Worm (Caenorhabditis elegans): ENCODE results near the gene C53D6.11.

C53D6.11 gene

DNA sequence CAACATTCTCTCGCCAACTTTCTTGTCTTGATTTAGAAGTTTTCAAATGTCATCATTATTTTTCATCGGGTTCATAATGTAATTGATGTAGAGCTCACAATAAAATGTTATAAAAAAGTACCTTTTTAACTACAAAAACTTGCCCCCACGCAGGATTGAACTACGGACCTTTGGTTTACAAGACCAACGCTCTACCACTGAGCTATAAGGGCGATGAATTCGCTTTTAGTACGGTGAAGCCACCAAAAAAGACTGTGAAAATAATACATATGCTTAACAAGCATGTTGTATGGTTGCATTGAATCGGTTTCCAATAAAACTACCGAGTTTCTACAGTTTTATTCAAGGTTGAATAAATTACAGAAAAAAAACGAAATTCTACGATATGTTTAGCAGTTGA lies 9.7 kb upstream of the C53D6.11 start:
- TF ChIP-seq dao-5 (tag; optimal IDR thresholded peaks at IDR 0.05), result no peak
- TF ChIP-seq him-1 (tag; optimal IDR thresholded peaks at IDR 0.05), result no peak
- TF ChIP-seq W03F9.2 (tag; optimal IDR thresholded peaks at IDR 0.05), result no peak

ce11 chrIV:9001184-9001583 lies 9.2 kb upstream of the C53D6.11 start:
- TF ChIP-seq W03F9.2 (tag; optimal IDR thresholded peaks at IDR 0.05) (no peak), dao-5 (tag; optimal IDR thresholded peaks at IDR 0.05) (no peak)

ce11 chrIV:9002636-9003035 lies 7.7 kb upstream of the C53D6.11 start, which contains the start of gene C53D6.8:
TSS of gene C53D6.8 (minus strand) at chrIV:9002736.
- TF ChIP-seq W03F9.2 (tag; optimal IDR thresholded peaks at IDR 0.05) (no peak), him-1 (tag; optimal IDR thresholded peaks at IDR 0.05) (no peak), dao-5 (tag; optimal IDR thresholded peaks at IDR 0.05) (no peak)

- TF ChIP-seq W03F9.2 (tag; optimal IDR thresholded peaks at IDR 0.05) (no peak), him-1 (tag; optimal IDR thresholded peaks at IDR 0.05) (no peak), dao-5 (tag; optimal IDR thresholded peaks at IDR 0.05) (no peak)
Measured at ce11 chrIV:9005310-9005709, 5.1 kb upstream of the C53D6.11 start, which contains the start of gene unc-129. TSS of gene unc-129 (minus strand) at chrIV:9005410.

ce11 chrIV:9007947-9008346 lies 2.4 kb upstream of the C53D6.11 start:
- TF ChIP-seq him-1 (tag; optimal IDR thresholded peaks at IDR 0.05) (no peak), dao-5 (tag; optimal IDR thresholded peaks at IDR 0.05) (no peak), W03F9.2 (tag; optimal IDR thresholded peaks at IDR 0.05) (no peak)

DNA sequence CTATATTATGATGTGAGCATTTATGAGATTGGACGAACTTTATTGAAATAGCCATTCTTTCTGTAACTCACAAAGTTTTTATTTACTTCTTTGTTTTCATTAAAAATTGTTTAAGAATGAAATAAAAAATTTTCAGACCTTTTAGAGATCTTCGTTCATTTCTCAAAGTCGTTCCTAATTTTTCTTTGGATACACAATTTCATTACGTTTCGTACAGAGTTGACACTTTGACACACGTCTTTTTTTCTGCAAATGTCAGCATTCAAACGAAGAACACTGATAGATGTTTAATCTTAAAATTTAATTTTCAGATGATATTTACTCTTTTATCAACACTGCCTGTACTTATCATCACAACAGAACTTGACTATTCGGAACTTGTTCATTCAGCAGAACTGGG lies 6.1 kb downstream of the C53D6.11 start, which contains the start of gene acc-2:
TSS of gene acc-2 (plus strand) at position 301 of the 400 bp plus-strand sequence.
- TF ChIP-seq W03F9.2 (tag; optimal IDR thresholded peaks at IDR 0.05) (no peak), dao-5 (tag; optimal IDR thresholded peaks at IDR 0.05) (no peak), him-1 (tag; optimal IDR thresholded peaks at IDR 0.05) (no peak)

DNA sequence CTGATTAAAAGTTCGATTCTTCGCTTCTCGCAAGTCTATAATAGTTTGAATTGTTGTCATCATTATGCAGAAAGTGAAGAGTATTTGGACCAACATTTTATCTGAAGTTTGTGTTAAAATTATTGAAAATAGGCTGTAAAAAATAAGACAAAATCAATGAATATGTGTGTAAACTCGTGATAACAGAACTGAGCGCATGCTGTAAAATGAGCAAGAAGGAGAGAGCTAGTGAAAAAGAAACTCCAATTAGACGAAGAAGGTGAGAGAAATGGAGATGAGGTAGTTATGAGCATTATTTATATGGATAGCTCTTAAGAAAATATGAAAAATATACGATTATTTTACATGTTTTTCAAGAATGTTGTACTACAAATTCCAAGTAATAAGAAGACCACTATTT lies 10.5 kb downstream of the C53D6.11 start, which contains the start of gene C53D6.4:
TSS of gene C53D6.4 (minus strand) at position 101 of the 400 bp plus-strand sequence.
- TF ChIP-seq dao-5 (tag; optimal IDR thresholded peaks at IDR 0.05), result no peak
- no peak for TF ChIP-seq W03F9.2 (tag; optimal IDR thresholded peaks at IDR 0.05)
- TF ChIP-seq him-1 (tag; optimal IDR thresholded peaks at IDR 0.05), result no peak

DNA sequence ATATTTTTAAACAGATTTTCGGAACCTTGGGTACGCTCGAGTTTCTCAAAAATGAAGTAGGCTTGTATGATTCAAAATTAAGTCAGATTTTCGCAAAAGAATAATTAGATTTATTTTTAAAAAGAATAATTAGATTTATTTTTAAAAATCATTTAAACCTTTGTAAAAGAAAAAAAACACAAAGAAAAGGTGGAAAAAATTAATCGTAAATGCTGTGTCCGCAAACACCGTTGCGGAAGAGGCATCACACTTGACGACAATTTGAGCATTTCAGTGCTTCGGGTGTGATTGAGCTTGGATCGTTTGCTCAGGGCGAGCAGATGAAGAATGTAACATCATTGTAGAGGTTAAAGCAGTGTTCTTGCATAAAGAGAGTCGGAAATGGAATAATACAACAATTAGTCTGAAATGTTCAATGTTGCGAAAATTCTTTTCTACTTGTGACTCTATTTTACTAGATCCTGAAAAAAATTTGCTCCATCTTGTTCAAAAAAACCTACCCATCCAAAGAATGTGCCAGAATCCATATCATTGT lies 10.9 kb downstream of the C53D6.11 start:
- TF ChIP-seq him-1 (tag; optimal IDR thresholded peaks at IDR 0.05), result no peak
- TF ChIP-seq dao-5 (tag; optimal IDR thresholded peaks at IDR 0.05), result no peak
- TF ChIP-seq W03F9.2 (tag; optimal IDR thresholded peaks at IDR 0.05), result no peak

- no peak for TF ChIP-seq him-1 (tag; optimal IDR thresholded peaks at IDR 0.05)
- no peak for TF ChIP-seq W03F9.2 (tag; optimal IDR thresholded peaks at IDR 0.05)
- no peak for TF ChIP-seq dao-5 (tag; optimal IDR thresholded peaks at IDR 0.05)
Measured at ce11 chrIV:9032550-9032949, 22.2 kb downstream of the C53D6.11 start, which contains the start of gene C53D6.6. TSS of gene C53D6.6 (minus strand) at chrIV:9032667.

DNA sequence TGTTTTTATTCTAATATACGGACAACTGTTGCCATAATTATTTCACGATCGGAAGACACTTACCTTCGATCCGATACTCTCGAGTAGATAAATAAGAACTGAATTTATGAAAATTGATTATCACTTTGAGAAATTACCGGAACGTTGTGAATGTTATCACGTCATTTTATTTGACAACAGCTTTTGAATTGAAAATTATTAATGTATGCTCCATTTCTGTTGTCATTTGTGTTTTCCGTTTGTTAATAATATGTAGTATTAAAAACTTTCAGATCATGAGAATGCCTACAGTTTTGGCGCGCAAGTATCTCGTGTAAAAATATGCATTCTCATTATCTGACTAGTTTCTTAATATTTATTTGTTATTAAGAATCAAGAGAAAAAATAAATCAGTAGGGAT lies 24.0 kb downstream of the C53D6.11 start, which contains the start of gene C53D6.10:
TSS of gene C53D6.10 (minus strand) at position 101 of the 400 bp plus-strand sequence.
- TF ChIP-seq W03F9.2 (tag; optimal IDR thresholded peaks at IDR 0.05), result no peak
- TF ChIP-seq him-1 (tag; optimal IDR thresholded peaks at IDR 0.05), result no peak
- TF ChIP-seq dao-5 (tag; optimal IDR thresholded peaks at IDR 0.05), result no peak

DNA sequence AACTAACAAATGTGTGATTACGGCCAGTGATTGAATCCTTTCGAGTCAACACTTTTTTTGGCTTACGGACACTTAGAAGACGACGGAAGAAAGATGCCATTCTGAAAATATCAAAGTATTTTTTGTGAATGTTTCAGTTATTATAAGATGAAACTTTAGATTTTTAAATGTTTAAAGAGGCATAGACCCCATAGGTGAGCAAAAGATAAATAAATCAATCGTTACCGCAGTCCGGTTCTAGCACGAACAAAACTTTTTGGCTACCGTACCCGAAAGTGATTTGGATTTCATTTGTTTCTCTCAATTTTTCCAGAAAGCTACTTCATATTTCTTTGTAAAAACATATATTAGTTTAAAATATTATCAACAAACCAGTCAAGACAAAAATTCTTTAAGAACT lies 26.7 kb downstream of the C53D6.11 start, which contains the start of gene C53D6.7:
TSS of gene C53D6.7 (minus strand) at position 101 of the 400 bp plus-strand sequence.
- TF ChIP-seq W03F9.2 (tag; optimal IDR thresholded peaks at IDR 0.05), result no peak
- no peak for TF ChIP-seq dao-5 (tag; optimal IDR thresholded peaks at IDR 0.05)
- TF ChIP-seq him-1 (tag; optimal IDR thresholded peaks at IDR 0.05), result no peak

- TF ChIP-seq dao-5 (tag; optimal IDR thresholded peaks at IDR 0.05), result no peak
- no peak for TF ChIP-seq him-1 (tag; optimal IDR thresholded peaks at IDR 0.05)
- TF ChIP-seq W03F9.2 (tag; optimal IDR thresholded peaks at IDR 0.05), result no peak
Measured at ce11 chrIV:9040393-9040792, 30.0 kb downstream of the C53D6.11 start, which contains the start of gene Y73F4A.3. TSS of gene Y73F4A.3 (minus strand) at chrIV:9040493.

- no peak for TF ChIP-seq W03F9.2 (tag; optimal IDR thresholded peaks at IDR 0.05)
- no peak for TF ChIP-seq dao-5 (tag; optimal IDR thresholded peaks at IDR 0.05)
- no peak for TF ChIP-seq him-1 (tag; optimal IDR thresholded peaks at IDR 0.05)
Measured at ce11 chrIV:9043224-9043623, 32.8 kb downstream of the C53D6.11 start, which contains the start of gene Y73F4A.2. TSS of gene Y73F4A.2 (minus strand) at chrIV:9043347.

ce11 chrIV:9045252-9045651 lies 34.9 kb downstream of the C53D6.11 start, which contains the start of gene Y73F4A.1:
TSS of gene Y73F4A.1 (minus strand) at chrIV:9045352.
- no peak for TF ChIP-seq dao-5 (tag; optimal IDR thresholded peaks at IDR 0.05)
- no peak for TF ChIP-seq W03F9.2 (tag; optimal IDR thresholded peaks at IDR 0.05)
- TF ChIP-seq him-1 (tag; optimal IDR thresholded peaks at IDR 0.05), result no peak

ce11 chrIV:9051036-9051435 lies 40.7 kb downstream of the C53D6.11 start:
- TF ChIP-seq W03F9.2 (tag; optimal IDR thresholded peaks at IDR 0.05) (no peak), dao-5 (tag; optimal IDR thresholded peaks at IDR 0.05) (no peak), him-1 (tag; optimal IDR thresholded peaks at IDR 0.05) (no peak)

Data from whole organism, L4/young adult.